Worm (Caenorhabditis elegans) whole organism, late embryonic: ENCODE results near the gene zmp-5.

ENCODE experiments used
- C08G9.2 ChIP-seq: sonication (generic microtip); optimal IDR thresholded peaks from 2 replicates; lab custom pipeline; 2016; ENCODE audit warnings: mild to moderate bottlenecking, missing genetic modification characterization, moderate library complexity, missing compliant biosample characterization
- C38D4.7 ChIP-seq: fragments of 200-800 bp; sonication (Bioruptor generic); optimal IDR thresholded peaks from 2 replicates; lab custom pipeline; 2018; ENCODE audit warnings: mild to moderate bottlenecking, missing genetic modification characterization, moderate library complexity, missing compliant biosample characterization
- K02D7.2 ChIP-seq: sonication (generic microtip); optimal IDR thresholded peaks from 2 replicates; lab custom pipeline; 2017; ENCODE audit warnings: mild to moderate bottlenecking, missing genetic modification characterization, missing compliant biosample characterization
- K09A11.1 ChIP-seq: sonication (generic microtip); optimal IDR thresholded peaks from 2 replicates; lab custom pipeline; 2017; ENCODE audit warnings: antibody characterized with exemption, mild to moderate bottlenecking, missing genetic modification characterization, missing compliant biosample characterization; ENCODE audit not compliant: insufficient read depth
- ahr-1 ChIP-seq: sonication (generic microtip); optimal IDR thresholded peaks from 2 replicates; lab custom pipeline; 2016; ENCODE audit warnings: missing genetic modification characterization, missing compliant biosample characterization
- ama-1 ChIP-seq: fragments of 150-350 bp; optimal IDR thresholded peaks from 2 replicates; lab custom pipeline; 2014
- ceh-18 ChIP-seq: sonication (generic microtip); optimal IDR thresholded peaks from 2 replicates; lab custom pipeline; 2016; ENCODE audit warnings: missing genetic modification characterization, missing compliant biosample characterization
- ceh-22 ChIP-seq: sonication (generic microtip); optimal IDR thresholded peaks from 2 replicates; lab custom pipeline; 2017; ENCODE audit warnings: missing biosample characterization, missing genetic modification characterization
- ceh-30 ChIP-seq: fragments of 150-350 bp; optimal IDR thresholded peaks from 2 replicates; lab custom pipeline; 2014; ENCODE audit warnings: missing biosample characterization, missing genetic modification characterization
- ceh-31 ChIP-seq: sonication (generic microtip); optimal IDR thresholded peaks from 2 replicates; lab custom pipeline; 2016; ENCODE audit warnings: missing genetic modification characterization, missing compliant biosample characterization
- ceh-34 ChIP-seq: sonication (generic microtip); optimal IDR thresholded peaks from 2 replicates; lab custom pipeline; 2016; ENCODE audit warnings: mild to moderate bottlenecking, missing genetic modification characterization, missing compliant biosample characterization
- ceh-48 ChIP-seq: sonication (generic microtip); optimal IDR thresholded peaks from 2 replicates; lab custom pipeline; 2016; ENCODE audit warnings: missing genetic modification characterization, inconsistent platforms, missing compliant biosample characterization
- ceh-6 ChIP-seq: fragments of 200-800 bp; sonication (Bioruptor generic); optimal IDR thresholded peaks from 2 replicates; lab custom pipeline; 2018; ENCODE audit warnings: mild to moderate bottlenecking, missing genetic modification characterization, missing compliant biosample characterization
- ceh-9 ChIP-seq: sonication (generic microtip); optimal IDR thresholded peaks from 2 replicates; lab custom pipeline; 2016; ENCODE audit warnings: mild to moderate bottlenecking, missing genetic modification characterization, inconsistent platforms, missing compliant biosample characterization
- dmd-4 ChIP-seq: sonication (generic microtip); optimal IDR thresholded peaks from 2 replicates; lab custom pipeline; 2016; ENCODE audit warnings: borderline replicate concordance, missing genetic modification characterization, missing compliant biosample characterization
- elt-2 ChIP-seq: sonication (generic microtip); optimal IDR thresholded peaks from 2 replicates; lab custom pipeline; 2016; ENCODE audit warnings: missing genetic modification reagents, missing genetic modification characterization, missing compliant biosample characterization
- elt-4 ChIP-seq: sonication (generic microtip); optimal IDR thresholded peaks from 2 replicates; lab custom pipeline; 2016; ENCODE audit warnings: missing genetic modification characterization, missing compliant biosample characterization
- eyg-1 ChIP-seq: sonication (generic microtip); optimal IDR thresholded peaks from 2 replicates; lab custom pipeline; 2016; ENCODE audit warnings: missing genotype, missing genetic modification characterization, missing compliant biosample characterization
- fax-1 ChIP-seq: sonication (generic microtip); optimal IDR thresholded peaks from 2 replicates; lab custom pipeline; 2016; ENCODE audit warnings: missing genotype, missing genetic modification characterization, missing compliant biosample characterization
- hlh-13 ChIP-seq: fragments of 200-800 bp; sonication (Bioruptor generic); optimal IDR thresholded peaks from 2 replicates; lab custom pipeline; 2018; ENCODE audit warnings: mild to moderate bottlenecking, missing genetic modification characterization, missing compliant biosample characterization
- hlh-8 ChIP-seq: sonication (generic microtip); optimal IDR thresholded peaks from 2 replicates; lab custom pipeline; 2016; ENCODE audit warnings: missing genotype, missing genetic modification characterization, missing compliant biosample characterization
- lim-6 ChIP-seq: sonication (generic microtip); optimal IDR thresholded peaks from 2 replicates; lab custom pipeline; 2016; ENCODE audit warnings: missing genetic modification characterization, missing compliant biosample characterization
- mec-3 ChIP-seq: sonication (generic microtip); optimal IDR thresholded peaks from 2 replicates; lab custom pipeline; 2016; ENCODE audit warnings: borderline replicate concordance, missing genetic modification characterization, missing compliant biosample characterization
- nhr-11 ChIP-seq: fragments of 150-350 bp; optimal IDR thresholded peaks from 2 replicates; lab custom pipeline; 2014; ENCODE audit warnings: missing biosample characterization, missing genetic modification characterization
- nhr-232 ChIP-seq: sonication (generic microtip); optimal IDR thresholded peaks from 2 replicates; lab custom pipeline; 2016; ENCODE audit warnings: missing genetic modification characterization, missing compliant biosample characterization
- odd-2 ChIP-seq: sonication (generic microtip); optimal IDR thresholded peaks from 2 replicates; lab custom pipeline; 2017; ENCODE audit warnings: antibody characterized with exemption, mild to moderate bottlenecking, missing genetic modification characterization, missing compliant biosample characterization
- pax-1 ChIP-seq: fragments of 150-350 bp; optimal IDR thresholded peaks from 2 replicates; lab custom pipeline; 2014; ENCODE audit warnings: missing biosample characterization, missing genetic modification characterization
- pha-4 ChIP-seq: fragments of 150-350 bp; optimal IDR thresholded peaks from 2 replicates; lab custom pipeline; 2018; ENCODE audit warnings: missing biosample characterization, missing genetic modification reagents, missing genetic modification characterization
- pqm-1 ChIP-seq: sonication (generic microtip); optimal IDR thresholded peaks from 2 replicates; lab custom pipeline; 2016; ENCODE audit warnings: missing genetic modification characterization, missing compliant biosample characterization
- pros-1 ChIP-seq: fragments of 150-350 bp; optimal IDR thresholded peaks from 2 replicates; lab custom pipeline; 2014; ENCODE audit warnings: missing biosample characterization, missing genetic modification reagents, missing genetic modification characterization
- rnt-1 ChIP-seq: sonication (generic microtip); optimal IDR thresholded peaks from 2 replicates; lab custom pipeline; 2016; ENCODE audit warnings: missing genetic modification characterization, missing compliant biosample characterization
- sox-2 ChIP-seq: fragments of 200-800 bp; sonication (Bioruptor generic); IDR thresholded peaks from 2 replicates; pipeline ENCODE4 v1.3.6; 2022; ENCODE audit warnings: missing genetic modification reagents, missing genetic modification characterization, missing compliant biosample characterization
- sox-4 ChIP-seq: sonication (generic microtip); optimal IDR thresholded peaks from 2 replicates; lab custom pipeline; 2017; ENCODE audit warnings: mild to moderate bottlenecking, missing genetic modification characterization, inconsistent platforms, missing compliant biosample characterization
- ttx-3 ChIP-seq: sonication (generic microtip); optimal IDR thresholded peaks from 2 replicates; lab custom pipeline; 2016; ENCODE audit warnings: missing genetic modification reagents, missing genetic modification characterization, missing compliant biosample characterization
- unc-3 ChIP-seq, 2 experiments: fragments of 200-800 bp in 1 of 2; sonication (Bioruptor generic) in 1 of 2; sonication (generic microtip) in 1 of 2; conservative IDR thresholded peaks in 1 of 2; optimal IDR thresholded peaks in 1 of 2; 2 replicates each; pipeline versions ENCODE4 v1.3.6 to Lab custom; 2016 to 2022; ENCODE audit warnings: missing compliant biosample characterization in 2 of 2, missing genetic modification characterization in 2 of 2, missing genetic modification reagents in 1 of 2
- unc-55 ChIP-seq: sonication (generic microtip); optimal IDR thresholded peaks from 2 replicates; lab custom pipeline; 2017; ENCODE audit warnings: missing biosample characterization, missing genetic modification reagents, missing genetic modification characterization
- ztf-16 ChIP-seq: sonication (generic microtip); optimal IDR thresholded peaks from 2 replicates; lab custom pipeline; 2017; ENCODE audit warnings: missing genetic modification characterization, missing compliant biosample characterization

Gene zmp-5

ce11 chrX:12670385-12670784 is 23.5 kb downstream of the zmp-5 start (continued):
- no peak for TF ChIP-seq elt-4 (tag; lab: Kevin White, UChicago)
- peak; percentile 64 for TF ChIP-seq pros-1
- TF ChIP-seq fax-1 = no peak
- TF ChIP-seq C08G9.2 (tag; lab: Kevin White, UChicago) = peak; percentile 38
- TF ChIP-seq ceh-30 = peak; percentile 4
- TF ChIP-seq ttx-3 (tag; lab: Kevin White, UChicago) = no peak

- TF ChIP-seq nhr-232 (tag; lab: Kevin White, UChicago) = no peak
- no peak for TF ChIP-seq sox-4 (tag; lab: Kevin White, UChicago)
- no peak for TF ChIP-seq elt-4 (tag; lab: Kevin White, UChicago)
- TF ChIP-seq ceh-31 = no peak
- no peak for TF ChIP-seq ceh-34 (tag; lab: Kevin White, UChicago)
- TF ChIP-seq nhr-11 (tag; lab: Kevin White, UChicago) = no peak
- peak; percentile 38 for TF ChIP-seq unc-55 (GFP tag; lab: Kevin White, UChicago)
- TF ChIP-seq ceh-6 (GFP tag; lab: Kevin White, UChicago) = no peak
- no peak for TF ChIP-seq ztf-16
- TF ChIP-seq dmd-4 (tag; lab: Kevin White, UChicago) = no peak
- peak; percentile 53 for TF ChIP-seq rnt-1 (tag; lab: Kevin White, UChicago)
- TF ChIP-seq ceh-18 (tag; lab: Kevin White, UChicago) = peak; percentile 7
- peak; percentile 89 for TF ChIP-seq elt-2 (tag; lab: Kevin White, UChicago)
- no peak for TF ChIP-seq K09A11.1 (tag; lab: Kevin White, UChicago)
- no peak for TF ChIP-seq pqm-1 (tag; lab: Kevin White, UChicago)
- no peak for TF ChIP-seq C38D4.7 (GFP tag; lab: Kevin White, UChicago)
- no peak for TF ChIP-seq unc-3 (GFP tag; conservative IDR thresholded peaks at IDR 0.05; lab: Robert Waterston, UW)
- TF ChIP-seq unc-3 (tag; optimal IDR thresholded peaks at IDR 0.05; lab: Kevin White, UChicago) = no peak
- TF ChIP-seq ahr-1 = no peak
- TF ChIP-seq odd-2 = no peak
- no peak for TF ChIP-seq lim-6 (tag; lab: Kevin White, UChicago)
- no peak for TF ChIP-seq hlh-13
- no peak for TF ChIP-seq ama-1
- TF ChIP-seq mec-3 (tag; lab: Kevin White, UChicago) = no peak
- TF ChIP-seq pax-1 (tag; lab: Kevin White, UChicago) = no peak
- no peak for TF ChIP-seq pha-4
- no peak for TF ChIP-seq hlh-8 (tag; lab: Kevin White, UChicago)
- TF ChIP-seq ttx-3 (tag; lab: Kevin White, UChicago) = no peak
Measured at ce11 chrX:12671638-12672290, 24.8 kb downstream of the zmp-5 start.

- TF ChIP-seq odd-2 = no peak
- TF ChIP-seq sox-2 = no peak
- no peak for TF ChIP-seq eyg-1
Measured at ce11 chrX:12677113-12677512, 30.2 kb downstream of the zmp-5 start.

- TF ChIP-seq ceh-9 (tag; lab: Kevin White, UChicago) (no peak), elt-4 (tag; lab: Kevin White, UChicago) (no peak), K02D7.2 (tag; lab: Kevin White, UChicago) (no peak), rnt-1 (tag; lab: Kevin White, UChicago) (no peak), ceh-22 (tag; lab: Kevin White, UChicago) (no peak), ceh-48 (tag; lab: Kevin White, UChicago) (no peak), lim-6 (tag; lab: Kevin White, UChicago) (no peak), hlh-8 (tag; lab: Kevin White, UChicago) (no peak)
Measured at ce11 chrX:12678532-12678931, 31.6 kb downstream of the zmp-5 start, which contains the start of gene adt-1. Gene adt-1, plus strand, starts transcription at chrX:12678832.
